Fruit fly (Drosophila melanogaster): ENCODE data around the gene Naglu.

dm6 chr2L:8395996-8396699 is 15.5 kb downstream of the Naglu start, which contains the start of the genes Peritrophin-15a and CG13385:
- TF ChIP-seq MBD-R2 (GFP tag; IDR thresholded peaks at IDR 0.05) (no peak), Hmx (GFP tag; optimal IDR thresholded peaks at IDR 0.05) (no peak), Myb (GFP tag; optimal IDR thresholded peaks at IDR 0.05) (no peak), CG2129 (GFP tag; IDR thresholded peaks at IDR 0.05; ENCODE audit: partially characterized antibody) (no peak), Hr39 (optimal IDR thresholded peaks at IDR 0.05) (no peak), maf-S (GFP tag; optimal IDR thresholded peaks at IDR 0.05) (no peak)

Data from whole organism, embryonic.